Worm (Caenorhabditis elegans) whole organism, L4/young adult: Measurements from ENCODE around the gene C15F1.5.

Experiments
- W03F9.2 ChIP-seq: fragments of 150-350 bp; optimal IDR thresholded peaks from 2 replicates; lab custom pipeline; 2014; ENCODE audit warnings: missing biosample characterization, missing genetic modification characterization
- dao-5 ChIP-seq: sonication (generic microtip); optimal IDR thresholded peaks from 2 replicates; lab custom pipeline; 2016; ENCODE audit warnings: missing genotype, missing genetic modification characterization, moderate library complexity, missing compliant biosample characterization
- him-1 ChIP-seq: sonication (generic microtip); optimal IDR thresholded peaks from 2 replicates; lab custom pipeline; 2016; ENCODE audit warnings: missing genotype, missing genetic modification reagents, missing genetic modification characterization, missing compliant biosample characterization

ce11 chrII:6978908-6979307 is 8.5 kb upstream of the C15F1.5 start:
- no peak for TF ChIP-seq dao-5
- TF ChIP-seq him-1 (tag; lab: Kevin White, UChicago) = no peak
- TF ChIP-seq W03F9.2 (tag; lab: Kevin White, UChicago) = no peak
